Worm (Caenorhabditis elegans): ENCODE data around the gene F48G7.9.

F48G7.9 gene

DNA sequence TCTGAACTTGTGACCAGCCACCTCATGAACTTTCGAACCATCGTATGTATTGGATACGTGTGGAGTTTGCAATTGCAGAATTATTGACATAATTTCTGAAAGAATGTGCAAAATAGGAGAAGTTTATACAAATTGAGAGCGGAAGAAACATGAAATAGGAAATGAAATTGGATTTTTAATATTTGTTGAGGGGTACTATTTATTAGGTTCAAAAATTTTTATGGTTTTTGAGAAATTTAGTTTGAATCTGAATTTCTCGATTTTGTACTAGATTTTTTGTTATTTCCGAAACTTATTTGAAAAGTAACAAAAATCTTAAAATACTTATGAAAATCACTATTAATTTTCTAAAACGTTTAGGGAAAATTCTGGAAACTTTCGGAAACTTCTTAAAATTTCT lies at the start of gene F48G7.9:
TSS of gene F48G7.9 (minus strand) at position 101 of the 400 bp plus-strand sequence.
- TF ChIP-seq dve-1 (tag; optimal IDR thresholded peaks at IDR 0.05) (no peak), nfya-1 (tag; optimal IDR thresholded peaks at IDR 0.05) (no peak), mec-3 (tag; optimal IDR thresholded peaks at IDR 0.05; ENCODE audit: borderline replicate concordance) (no peak), ets-4 (tag; optimal IDR thresholded peaks at IDR 0.05) (no peak), sox-4 (tag; optimal IDR thresholded peaks at IDR 0.05) (no peak), hlh-15 (tag; optimal IDR thresholded peaks at IDR 0.05) (no peak), pros-1 (tag; optimal IDR thresholded peaks at IDR 0.05) (no peak), T23F11.4 (GFP tag; optimal IDR thresholded peaks at IDR 0.05) (no peak), syd-9 (tag; optimal IDR thresholded peaks at IDR 0.05) (no peak), tbx-2 (tag; optimal IDR thresholded peaks at IDR 0.05) (no peak), ttx-3 (tag; optimal IDR thresholded peaks at IDR 0.05) (no peak), unc-55 (GFP tag; optimal IDR thresholded peaks at IDR 0.05) (no peak), sdc-2 (tag; optimal IDR thresholded peaks at IDR 0.05) (no peak)

DNA sequence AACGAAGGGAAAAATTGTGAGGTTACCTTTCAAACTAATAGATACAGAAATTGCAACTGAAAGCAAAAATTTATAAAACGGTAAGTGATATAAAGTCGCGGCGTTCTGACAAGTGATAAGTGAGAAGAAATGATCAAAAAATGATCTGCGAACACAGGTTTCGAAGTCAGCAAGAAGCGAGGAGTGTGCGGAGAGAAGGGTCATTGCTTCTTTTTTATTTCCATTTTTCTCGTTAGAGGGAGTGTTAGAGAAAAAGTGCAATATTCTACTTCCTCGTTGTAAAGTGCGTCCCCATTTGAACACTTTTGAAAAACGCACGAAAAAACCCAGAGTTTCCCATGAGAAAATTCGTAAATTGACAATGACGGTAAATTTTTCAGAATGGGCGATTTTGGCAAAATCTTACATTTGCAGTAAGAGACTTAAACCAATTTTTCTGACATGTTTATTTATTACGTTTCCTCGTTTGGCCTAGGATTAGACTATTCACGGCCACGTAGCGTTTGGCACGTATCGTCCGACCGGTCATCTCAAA lies 48.2 kb upstream of the F48G7.9 start, which contains the start of the genes fbxa-72 and srx-21:
TSS of gene fbxa-72 (minus strand) at position 204 of the 535 bp plus-strand sequence.
TSS of gene srx-21 (plus strand) at position 485 of the 535 bp plus-strand sequence.
- no peak for TF ChIP-seq ceh-45 (GFP tag; IDR thresholded peaks at IDR 0.05)
- TF ChIP-seq ceh-34 (tag; optimal IDR thresholded peaks at IDR 0.05) = no peak
- TF ChIP-seq C38D4.7 (GFP tag; optimal IDR thresholded peaks at IDR 0.05) = no peak
- no peak for TF ChIP-seq ttx-3 (tag; optimal IDR thresholded peaks at IDR 0.05)
- no peak for TF ChIP-seq eyg-1 (tag; optimal IDR thresholded peaks at IDR 0.05)
- no peak for TF ChIP-seq ceh-31 (tag; optimal IDR thresholded peaks at IDR 0.05)
- TF ChIP-seq pag-3 (tag; optimal IDR thresholded peaks at IDR 0.05; ENCODE audit: borderline replicate concordance) = no peak
- no peak for TF ChIP-seq odd-2 (tag; optimal IDR thresholded peaks at IDR 0.05)

DNA sequence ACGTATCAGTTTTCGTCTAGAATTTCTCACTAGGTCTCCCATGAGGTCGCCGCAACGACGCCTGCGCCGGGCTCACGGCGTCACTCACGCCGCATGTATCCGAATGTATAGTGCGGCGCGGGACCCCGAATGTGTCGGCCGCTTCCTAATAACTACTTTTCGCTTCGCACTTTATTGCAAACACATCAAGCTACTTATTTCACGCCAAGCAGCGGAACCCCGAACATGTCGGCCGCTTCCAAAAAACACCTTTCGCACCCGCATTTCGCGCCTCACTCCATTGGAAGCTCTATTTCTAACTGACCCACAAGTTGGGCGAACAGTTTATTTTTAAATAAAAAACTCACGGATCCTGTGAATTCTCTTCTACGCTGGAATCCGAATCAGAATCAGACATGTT lies 47.7 kb upstream of the F48G7.9 start:
- no peak for TF ChIP-seq ceh-2 (tag; optimal IDR thresholded peaks at IDR 0.05)
- no peak for TF ChIP-seq nhr-11 (tag; optimal IDR thresholded peaks at IDR 0.05)
- TF ChIP-seq hlh-13 (GFP tag; optimal IDR thresholded peaks at IDR 0.05) = no peak
- TF ChIP-seq dmd-4 (tag; optimal IDR thresholded peaks at IDR 0.05; ENCODE audit: borderline replicate concordance) = no peak
- no peak for TF ChIP-seq hlh-6 (tag; optimal IDR thresholded peaks at IDR 0.05)
- no peak for TF ChIP-seq elt-2 (tag; optimal IDR thresholded peaks at IDR 0.05)
- no peak for TF ChIP-seq ceh-22 (tag; optimal IDR thresholded peaks at IDR 0.05)
- TF ChIP-seq lin-11 (tag; optimal IDR thresholded peaks at IDR 0.05) = no peak
- no peak for TF ChIP-seq Y22D7AL.16 (tag; optimal IDR thresholded peaks at IDR 0.05)

DNA sequence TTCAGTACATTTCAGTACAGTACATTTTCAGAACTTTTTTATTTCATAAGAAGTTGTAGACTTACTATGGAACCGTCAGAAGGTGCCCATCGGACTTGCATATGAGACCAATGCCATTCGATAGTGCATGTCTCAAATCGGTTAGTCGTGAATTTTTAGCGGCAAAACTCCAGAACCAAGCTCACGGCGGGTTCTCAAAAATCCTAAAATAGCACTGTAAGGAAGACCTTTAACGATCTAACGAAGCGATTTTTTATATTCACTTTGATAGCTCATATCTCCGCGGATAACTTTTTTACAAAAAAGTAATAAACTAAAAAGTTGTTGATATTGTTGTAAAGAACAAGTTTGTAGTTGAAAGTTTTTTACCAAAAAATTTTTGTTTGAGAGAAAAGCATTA lies 45.8 kb upstream of the F48G7.9 start, which contains the start of gene sru-25:
TSS of gene sru-25 (minus strand) at position 101 of the 400 bp plus-strand sequence.
- no peak for TF ChIP-seq tbx-7 (tag; optimal IDR thresholded peaks at IDR 0.05)
- TF ChIP-seq ceh-48 (tag; optimal IDR thresholded peaks at IDR 0.05) = no peak
- no peak for TF ChIP-seq fkh-10 (GFP tag; optimal IDR thresholded peaks at IDR 0.05)
- TF ChIP-seq dve-1 (tag; optimal IDR thresholded peaks at IDR 0.05) = no peak
- no peak for TF ChIP-seq pros-1 (tag; optimal IDR thresholded peaks at IDR 0.05)
- no peak for TF ChIP-seq ama-1 (optimal IDR thresholded peaks at IDR 0.05)
- no peak for TF ChIP-seq ceh-22 (tag; optimal IDR thresholded peaks at IDR 0.05)
- TF ChIP-seq lin-11 (tag; optimal IDR thresholded peaks at IDR 0.05) = no peak
- TF ChIP-seq rnt-1 (tag; optimal IDR thresholded peaks at IDR 0.05) = no peak
- TF ChIP-seq unc-86 (tag; optimal IDR thresholded peaks at IDR 0.05) = no peak
- no peak for TF ChIP-seq nhr-232 (tag; optimal IDR thresholded peaks at IDR 0.05)
- TF ChIP-seq odd-2 (tag; optimal IDR thresholded peaks at IDR 0.05) = no peak
